Worm (Caenorhabditis elegans): Measurements from ENCODE around the gene nhr-10.

ce11 chrIII:7064185-7064584 lies 51.1 kb downstream of the nhr-10 start, which contains the start of gene R01H2.4:
- TF ChIP-seq hmg-1.2 (GFP tag; IDR thresholded peaks at IDR 0.05) (no peak), madf-6 (GFP tag; IDR thresholded peaks at IDR 0.05) (no peak), F33H1.4 (GFP tag; IDR thresholded peaks at IDR 0.05) (no peak), unc-130 (GFP tag; optimal IDR thresholded peaks at IDR 0.05) (no peak), unc-62 (GFP tag; optimal IDR thresholded peaks at IDR 0.05) (no peak), F22D6.2 (tag; optimal IDR thresholded peaks at IDR 0.05) (no peak), ama-1 (optimal IDR thresholded peaks at IDR 0.05) (no peak), ama-1 (GFP tag; optimal IDR thresholded peaks at IDR 0.05) (no peak), rec-8 (tag; optimal IDR thresholded peaks at IDR 0.05) (no peak), ets-4 (GFP tag; optimal IDR thresholded peaks at IDR 0.05) (no peak), attf-3 (GFP tag; conservative IDR thresholded peaks at IDR 0.05) (no peak), him-1 (tag; optimal IDR thresholded peaks at IDR 0.05) (no peak)

Measured in whole organism, young adult.